Worm (Caenorhabditis elegans): Measurements from ENCODE around the gene K11D12.12.

The K11D12.12 gene

DNA sequence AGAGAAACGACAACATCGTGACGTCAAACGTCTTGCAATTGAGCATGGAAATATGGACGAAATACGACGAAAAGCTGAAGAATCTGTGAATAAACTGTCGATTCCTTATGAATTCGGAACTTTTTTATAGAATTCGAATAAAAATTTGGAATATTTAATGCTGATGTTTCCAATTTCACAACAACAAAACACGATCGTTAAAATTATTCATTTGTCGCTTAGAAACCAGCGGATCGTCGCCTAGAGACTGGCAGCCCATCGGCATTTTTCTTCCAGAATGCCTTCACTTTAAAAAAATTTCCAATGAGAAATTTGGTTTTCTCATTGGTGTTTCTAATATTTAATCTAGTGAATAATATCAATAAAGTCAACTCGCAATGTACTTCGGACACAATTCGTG is 1.3 kb downstream of the K11D12.12 start, which contains the start of gene cwp-4:
Gene cwp-4 (plus strand): TSS at position 301 of the 400 bp plus-strand sequence.
- TF ChIP-seq efl-3 (GFP tag; optimal IDR thresholded peaks at IDR 0.05) (no peak), grh-1 (GFP tag; IDR thresholded peaks at IDR 0.05) (no peak), fkh-8 (tag; optimal IDR thresholded peaks at IDR 0.05) (no peak), nhr-237 (tag; optimal IDR thresholded peaks at IDR 0.05) (no peak), ztf-11 (tag; optimal IDR thresholded peaks at IDR 0.05) (no peak), snu-23 (GFP tag; optimal IDR thresholded peaks at IDR 0.05) (no peak), unc-98 (GFP tag; IDR thresholded peaks at IDR 0.05) (no peak), irx-1 (tag; optimal IDR thresholded peaks at IDR 0.05) (no peak)

DNA sequence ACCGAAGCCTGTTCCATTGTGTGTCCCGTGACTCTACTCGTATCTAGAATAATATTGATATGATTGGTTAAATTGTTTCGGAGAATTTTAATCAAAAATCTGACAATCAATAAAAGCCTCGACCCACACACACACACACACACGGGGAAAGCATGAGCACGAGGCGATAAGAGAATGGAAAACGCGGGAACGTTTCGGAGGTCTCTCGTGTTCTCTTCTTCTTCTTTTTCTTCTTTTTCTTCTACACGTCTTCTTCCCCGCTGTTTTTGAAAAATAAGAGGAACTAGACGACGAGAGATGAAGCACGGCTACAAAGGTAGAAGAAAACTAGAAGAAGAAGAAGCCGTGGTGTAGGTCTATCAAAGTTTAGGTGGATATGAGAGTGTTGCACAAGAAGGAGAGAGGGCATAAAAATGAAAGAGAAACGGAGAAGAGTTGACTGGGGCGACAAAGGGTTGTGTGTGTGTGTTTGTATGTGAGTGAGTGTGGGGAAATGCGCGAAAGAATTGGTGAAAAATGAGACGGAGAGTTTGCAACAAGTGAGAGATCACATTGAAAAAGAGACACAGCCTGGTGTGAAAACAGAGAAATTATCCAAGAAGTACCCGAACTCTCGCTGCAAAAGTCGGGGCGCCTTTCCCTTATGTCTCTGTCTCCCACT is 12.8 kb downstream of the K11D12.12 start, which contains the start of gene mlk-1:
Gene mlk-1 (minus strand): TSS at position 51 of the 661 bp plus-strand sequence.
- TF ChIP-seq nhr-77 (tag; optimal IDR thresholded peaks at IDR 0.05) (peak; percentile 53), ama-1 (optimal IDR thresholded peaks at IDR 0.05) (peak; percentile 16), snu-23 (GFP tag; optimal IDR thresholded peaks at IDR 0.05) (peak; percentile 73), swsn-7 (tag; optimal IDR thresholded peaks at IDR 0.05) (peak; percentile 70), unc-86 (tag; optimal IDR thresholded peaks at IDR 0.05) (peak; percentile 65), zip-4 (GFP tag; optimal IDR thresholded peaks at IDR 0.05) (no peak), sox-4 (tag; optimal IDR thresholded peaks at IDR 0.05) (no peak), mef-2 (tag; optimal IDR thresholded peaks at IDR 0.05) (peak; percentile 24), egl-13 (tag; optimal IDR thresholded peaks at IDR 0.05) (peak; percentile 28), nhr-28 (tag; optimal IDR thresholded peaks at IDR 0.05) (no peak), nhr-20 (tag; optimal IDR thresholded peaks at IDR 0.05) (peak; percentile 44), tbx-2 (tag; optimal IDR thresholded peaks at IDR 0.05) (peak; percentile 58), lin-13 (GFP tag; optimal IDR thresholded peaks at IDR 0.05) (peak; percentile 8), ztf-4 (tag; optimal IDR thresholded peaks at IDR 0.05) (no peak), efl-1 (optimal IDR thresholded peaks at IDR 0.05) (peak; percentile 56 to 68), efl-1 (GFP tag; optimal IDR thresholded peaks at IDR 0.05 in 1 of 2) (peak; percentile 37 to 90), elt-2 (tag; optimal IDR thresholded peaks at IDR 0.05) (peak; percentile 48), lsy-2 (tag; optimal IDR thresholded peaks at IDR 0.05) (peak; percentile 39 to 75), jun-1 (tag; optimal IDR thresholded peaks at IDR 0.05) (peak; percentile 36), nhr-71 (tag; optimal IDR thresholded peaks at IDR 0.05) (peak; percentile 57), fkh-8 (tag; optimal IDR thresholded peaks at IDR 0.05) (peak; percentile 79), dsc-1 (tag; optimal IDR thresholded peaks at IDR 0.05) (peak; percentile 15), lin-14 (GFP tag; optimal IDR thresholded peaks at IDR 0.05) (peak; percentile 96), lir-3 (tag; optimal IDR thresholded peaks at IDR 0.05; ENCODE audit: poor library complexity) (peak; percentile 19), nhr-85 (tag) (peak; percentile 51), grh-1 (GFP tag; IDR thresholded peaks at IDR 0.05) (no peak), snpc-4 (tag; optimal IDR thresholded peaks at IDR 0.05) (peak; percentile 38), rnt-1 (tag; optimal IDR thresholded peaks at IDR 0.05) (peak; percentile 6), blmp-1 (tag; optimal IDR thresholded peaks at IDR 0.05) (peak; percentile 80), nhr-47 (tag; optimal IDR thresholded peaks at IDR 0.05) (peak; percentile 62), ceh-63 (GFP tag; optimal IDR thresholded peaks at IDR 0.05) (no peak), fkh-10 (GFP tag; optimal IDR thresholded peaks at IDR 0.05) (peak; percentile 73), isw-1 (GFP tag; IDR thresholded peaks at IDR 0.05) (peak; percentile 36), lin-35 (GFP tag; optimal IDR thresholded peaks at IDR 0.05) (peak; percentile 21 to 26), efl-3 (GFP tag; optimal IDR thresholded peaks at IDR 0.05) (no peak), aly-2 (tag; optimal IDR thresholded peaks at IDR 0.05) (no peak), C34B4.2 (tag; optimal IDR thresholded peaks at IDR 0.05) (no peak), ces-1 (GFP tag; optimal IDR thresholded peaks at IDR 0.05) (no peak), ceh-8 (GFP tag; optimal IDR thresholded peaks at IDR 0.05) (peak; percentile 24), xbp-1 (tag; optimal IDR thresholded peaks at IDR 0.05) (peak; percentile 10), aha-1 (tag; optimal IDR thresholded peaks at IDR 0.05) (no peak), dpl-1 (GFP tag; optimal IDR thresholded peaks at IDR 0.05) (peak in 2 of 3 experiments; percentile 6 to 36), C16A3.4 (tag; optimal IDR thresholded peaks at IDR 0.05) (peak; percentile 50), hpl-2 (GFP tag; optimal IDR thresholded peaks at IDR 0.05) (no peak), unc-130 (tag; optimal IDR thresholded peaks at IDR 0.05) (peak; percentile 18), ceh-82 (tag; optimal IDR thresholded peaks at IDR 0.05) (peak in 2 of 3 experiments; percentile 27 to 60)

Measured in whole organism, L1 larva.